Worm (Caenorhabditis elegans): Measurements from ENCODE around the gene B0554.2.

- TF ChIP-seq unc-62 (GFP tag; optimal IDR thresholded peaks at IDR 0.05) (no peak), elt-3 (tag; optimal IDR thresholded peaks at IDR 0.05) (no peak), ama-1 (optimal IDR thresholded peaks at IDR 0.05) (no peak), nhr-11 (tag; optimal IDR thresholded peaks at IDR 0.05) (no peak), hlh-4 (tag; optimal IDR thresholded peaks at IDR 0.05) (no peak), nhr-12 (tag; optimal IDR thresholded peaks at IDR 0.05) (no peak)
Measured at ce11 chrV:403028-403427, 31.0 kb upstream of the B0554.2 start, which contains the start of gene srh-62.
